Worm (Caenorhabditis elegans) whole organism, midembryonic: ENCODE data around the gene mcat-1.

Experiments used
- T22C8.4 ChIP-seq: fragments of 200-800 bp; sonication (Bioruptor generic); IDR thresholded peaks from 2 replicates; pipeline ENCODE4 v1.3.6; 2022; ENCODE audit warnings: missing genetic modification characterization, missing compliant biosample characterization
- cog-1 ChIP-seq: sonication (generic microtip); optimal IDR thresholded peaks from 2 replicates; lab custom pipeline; 2016; ENCODE audit warnings: missing genetic modification characterization, missing compliant biosample characterization
- flt-1 ChIP-seq: fragments of 200-800 bp; sonication (Bioruptor generic); IDR thresholded peaks from 2 replicates; pipeline ENCODE4 v1.3.6; 2022; ENCODE audit warnings: missing genetic modification characterization, missing compliant biosample characterization
- klf-2 ChIP-seq: fragments of 200-800 bp; sonication (Bioruptor generic); conservative IDR thresholded peaks from 2 replicates; pipeline ENCODE4 v1.3.6; 2022; ENCODE audit warnings: missing genetic modification reagents, missing genetic modification characterization, missing compliant biosample characterization
- med-1 ChIP-seq: sonication (generic microtip); optimal IDR thresholded peaks from 2 replicates; lab custom pipeline; 2017; ENCODE audit warnings: missing genetic modification characterization, mild to moderate bottlenecking, missing compliant biosample characterization, antibody characterized with exemption, missing genetic modification reagents; ENCODE audit not compliant: insufficient read depth
- ref-1 ChIP-seq: fragments of 200-800 bp; sonication (Bioruptor generic); conservative IDR thresholded peaks from 2 replicates; pipeline ENCODE4 v1.3.6; 2022; ENCODE audit warnings: missing genetic modification reagents, missing genetic modification characterization, missing compliant biosample characterization
- tab-1 ChIP-seq: fragments of 200-800 bp; sonication (Bioruptor generic); IDR thresholded peaks from 2 replicates; pipeline ENCODE4 v1.3.6; 2022; ENCODE audit warnings: missing genetic modification characterization, missing compliant biosample characterization
- ztf-23 ChIP-seq: fragments of 200-800 bp; sonication (Bioruptor generic); IDR thresholded peaks from 2 replicates; pipeline ENCODE4 v1.3.6; 2022; ENCODE audit warnings: missing genetic modification reagents, missing genetic modification characterization, missing compliant biosample characterization
- ztf-29 ChIP-seq: fragments of 200-800 bp; sonication (Bioruptor generic); IDR thresholded peaks from 2 replicates; pipeline ENCODE4 v1.3.6; 2022; ENCODE audit warnings: missing genetic modification reagents, missing genetic modification characterization, missing compliant biosample characterization

DNA sequence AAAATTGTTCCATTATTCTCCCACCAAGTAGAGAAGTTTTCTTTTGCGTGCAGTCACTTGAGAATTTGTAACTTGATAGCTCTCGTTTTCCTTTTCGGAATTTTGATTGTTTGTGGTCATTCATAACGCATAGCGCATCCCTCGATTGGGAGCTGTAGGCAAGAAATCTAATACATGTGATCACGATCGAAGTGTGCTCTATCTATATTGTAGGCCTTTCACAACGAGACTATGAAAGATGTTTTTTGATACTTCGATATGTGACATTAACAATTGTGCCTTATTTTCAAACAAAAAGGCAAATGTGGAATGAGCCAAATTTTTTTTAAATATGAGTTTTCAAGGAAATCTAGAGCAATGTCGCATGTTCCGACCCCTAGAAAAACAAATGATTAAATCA is 15.5 kb downstream of the mcat-1 start:
- TF ChIP-seq T22C8.4 (no peak), ztf-29 (no peak), cog-1 (tag; lab: Kevin White, UChicago) (no peak), med-1 (no peak), ztf-23 (GFP tag; lab: Robert Waterston, UW) (no peak), flt-1 (GFP tag; lab: Robert Waterston, UW) (no peak), tab-1 (no peak), ref-1 (no peak), klf-2 (GFP tag; lab: Robert Waterston, UW) (no peak)
